Worm (Caenorhabditis elegans) whole organism, L3 larva: ENCODE measurements around the gene fbxa-63.

ENCODE experiments used
- R02D3.7 ChIP-seq: fragments of 150-350 bp; optimal IDR thresholded peaks from 2 replicates; lab custom pipeline; 2014; ENCODE audit warnings: missing biosample characterization, missing genetic modification characterization
- ZK546.5 ChIP-seq: sonication (generic microtip); optimal IDR thresholded peaks from 2 replicates; lab custom pipeline; 2017; ENCODE audit warnings: missing biosample characterization, missing genetic modification characterization
- aly-2 ChIP-seq: fragments of 150-350 bp; optimal IDR thresholded peaks from 2 replicates; lab custom pipeline; 2014; ENCODE audit warnings: missing biosample characterization, missing genetic modification characterization
- ceh-16 ChIP-seq: sonication (generic microtip); optimal IDR thresholded peaks from 2 replicates; lab custom pipeline; 2017; ENCODE audit warnings: missing biosample characterization, missing genetic modification characterization
- ceh-28 ChIP-seq: fragments of 150-350 bp; optimal IDR thresholded peaks from 2 replicates; lab custom pipeline; 2014; ENCODE audit warnings: missing biosample characterization, missing genetic modification reagents, missing genetic modification characterization
- ceh-9 ChIP-seq: sonication (generic microtip); optimal IDR thresholded peaks from 2 replicates; lab custom pipeline; 2018; ENCODE audit warnings: missing biosample characterization, missing genetic modification characterization
- egl-27 ChIP-seq: sonication (generic microtip); optimal IDR thresholded peaks from 4 replicates; lab custom pipeline; 2017; ENCODE audit warnings: missing biosample characterization, missing genetic modification reagents, missing genetic modification characterization
- egl-5 ChIP-seq: fragments of 150-350 bp; optimal IDR thresholded peaks from 2 replicates; lab custom pipeline; 2017; ENCODE audit warnings: missing biosample characterization, missing genetic modification reagents, missing genetic modification characterization, inconsistent platforms
- elt-2 ChIP-seq: sonication (generic microtip); optimal IDR thresholded peaks from 2 replicates; lab custom pipeline; 2016; ENCODE audit warnings: missing genetic modification reagents, mild to moderate bottlenecking, missing genetic modification characterization, missing compliant biosample characterization
- elt-3 ChIP-seq, 3 experiments: fragments of 150-350 bp in 1 of 3; sonication (generic microtip) in 2 of 3; optimal IDR thresholded peaks; 2 replicates in 2 of 3; 4 replicates in 1 of 3; lab custom pipeline; 2014 to 2017; ENCODE audit warnings: missing biosample characterization in 3 of 3, missing genetic modification characterization in 3 of 3
- eor-1 ChIP-seq, 2 experiments: fragments of 150-350 bp; optimal IDR thresholded peaks; 2 replicates each; lab custom pipeline; 2014 to 2018; ENCODE audit warnings: missing biosample characterization in 2 of 2, missing genetic modification characterization in 2 of 2
- fkh-10 ChIP-seq: sonication (generic microtip); optimal IDR thresholded peaks from 2 replicates; lab custom pipeline; 2017; ENCODE audit warnings: missing biosample characterization, missing genetic modification reagents, missing genetic modification characterization
- fos-1 ChIP-seq: fragments of 150-350 bp; optimal IDR thresholded peaks from 2 replicates; lab custom pipeline; 2014; ENCODE audit warnings: missing biosample characterization, missing genetic modification characterization
- hmg-11 ChIP-seq: sonication (generic microtip); optimal IDR thresholded peaks from 2 replicates; lab custom pipeline; 2016; ENCODE audit warnings: missing genetic modification characterization, missing compliant biosample characterization
- jun-1 ChIP-seq: fragments of 150-350 bp; optimal IDR thresholded peaks from 2 replicates; lab custom pipeline; 2014; ENCODE audit warnings: missing biosample characterization, missing genetic modification reagents, missing genetic modification characterization
- lin-15B ChIP-seq: fragments of 150-350 bp; optimal IDR thresholded peaks from 2 replicates; lab custom pipeline; 2014; ENCODE audit warnings: missing biosample characterization, missing genetic modification characterization
- lin-39 ChIP-seq: fragments of 150-350 bp; optimal IDR thresholded peaks from 2 replicates; lab custom pipeline; 2018; ENCODE audit warnings: missing biosample characterization, missing genetic modification reagents, missing genetic modification characterization
- mml-1 ChIP-seq: fragments of 150-350 bp; sonication (generic microtip); optimal IDR thresholded peaks from 3 replicates; lab custom pipeline; 2014; ENCODE audit warnings: missing biosample characterization, missing genetic modification characterization
- nfya-1 ChIP-seq: sonication (generic microtip); optimal IDR thresholded peaks from 2 replicates; lab custom pipeline; 2017; ENCODE audit warnings: missing genetic modification characterization, mild to moderate bottlenecking, missing compliant biosample characterization, antibody characterized with exemption, moderate library complexity; ENCODE audit not compliant: insufficient read depth
- nhr-11 ChIP-seq: fragments of 150-350 bp; optimal IDR thresholded peaks from 2 replicates; lab custom pipeline; 2014; ENCODE audit warnings: missing biosample characterization, missing genetic modification characterization
- nhr-237 ChIP-seq: fragments of 150-350 bp; optimal IDR thresholded peaks from 2 replicates; lab custom pipeline; 2014; ENCODE audit warnings: missing biosample characterization, missing genetic modification characterization
- nhr-25 ChIP-seq: sonication (generic microtip); optimal IDR thresholded peaks from 2 replicates; lab custom pipeline; 2017; ENCODE audit warnings: missing biosample characterization, missing genetic modification characterization
- nhr-28 ChIP-seq: fragments of 150-350 bp; optimal IDR thresholded peaks from 2 replicates; lab custom pipeline; 2014; ENCODE audit warnings: missing biosample characterization, missing genetic modification characterization
- nhr-43 ChIP-seq: sonication (generic microtip); optimal IDR thresholded peaks from 2 replicates; lab custom pipeline; 2016; ENCODE audit warnings: mild to moderate bottlenecking, missing genetic modification characterization, missing compliant biosample characterization; ENCODE audit not compliant: poor library complexity, severe bottlenecking
- nhr-67 ChIP-seq: fragments of 150-350 bp; optimal IDR thresholded peaks from 2 replicates; lab custom pipeline; 2014; ENCODE audit warnings: missing biosample characterization, missing genetic modification characterization
- nhr-76 ChIP-seq: fragments of 150-350 bp; sonication (generic microtip); optimal IDR thresholded peaks from 5 replicates; lab custom pipeline; 2014; ENCODE audit warnings: missing biosample characterization, missing genetic modification characterization
- nhr-77 ChIP-seq: fragments of 150-350 bp; optimal IDR thresholded peaks from 2 replicates; lab custom pipeline; 2014; ENCODE audit warnings: missing biosample characterization, missing genetic modification characterization
- pha-4 ChIP-seq: fragments of 150-350 bp; optimal IDR thresholded peaks from 2 replicates; lab custom pipeline; 2014; ENCODE audit warnings: missing biosample characterization, missing genetic modification reagents, missing genetic modification characterization
- pqm-1 ChIP-seq: fragments of 150-350 bp; optimal IDR thresholded peaks from 2 replicates; lab custom pipeline; 2017; ENCODE audit warnings: missing biosample characterization, missing genetic modification characterization, inconsistent platforms
- sea-2 ChIP-seq: fragments of 150-350 bp; sonication (generic microtip); optimal IDR thresholded peaks from 4 replicates; lab custom pipeline; 2014; ENCODE audit warnings: missing biosample characterization, missing genetic modification reagents, missing genetic modification characterization
- skn-1 ChIP-seq: fragments of 150-350 bp; optimal IDR thresholded peaks from 2 replicates; lab custom pipeline; 2014; ENCODE audit warnings: missing biosample characterization, missing genetic modification characterization
- snpc-4 ChIP-seq: fragments of 150-350 bp; optimal IDR thresholded peaks from 2 replicates; lab custom pipeline; 2014; ENCODE audit warnings: missing biosample characterization, missing genetic modification characterization
- unc-39 ChIP-seq: sonication (generic microtip); optimal IDR thresholded peaks from 4 replicates; lab custom pipeline; 2017; ENCODE audit warnings: missing biosample characterization, missing genetic modification characterization
- ztf-11 ChIP-seq: fragments of 150-350 bp; optimal IDR thresholded peaks from 2 replicates; lab custom pipeline; 2014; ENCODE audit warnings: missing biosample characterization, missing genetic modification characterization
- ztf-4 ChIP-seq: fragments of 150-350 bp; optimal IDR thresholded peaks from 2 replicates; lab custom pipeline; 2014; ENCODE audit warnings: missing biosample characterization, missing genetic modification characterization

The fbxa-63 gene

ce11 chrIII:1205421-1205820, 37.9 kb upstream of the fbxa-63 start:
- TF ChIP-seq elt-2 (no peak), ztf-11 (tag; lab: Kevin White, UChicago) (no peak), lin-39 (tag; lab: Kevin White, UChicago) (no peak), ceh-9 (tag; lab: Kevin White, UChicago) (no peak), nhr-11 (tag; lab: Kevin White, UChicago) (no peak), lin-15B (no peak), nfya-1 (no peak), ceh-16 (no peak), fos-1 (tag; lab: Kevin White, UChicago) (no peak), hmg-11 (tag; lab: Kevin White, UChicago) (no peak), snpc-4 (tag; lab: Kevin White, UChicago) (no peak), pha-4 (tag; lab: Kevin White, UChicago) (no peak), ztf-4 (tag; lab: Kevin White, UChicago) (no peak), nhr-28 (tag; lab: Kevin White, UChicago) (no peak), egl-5 (tag; lab: Kevin White, UChicago) (no peak), unc-39 (no peak), fkh-10 (GFP tag; lab: Kevin White, UChicago) (no peak), nhr-77 (tag; lab: Kevin White, UChicago) (no peak)

- TF ChIP-seq ceh-28 (tag; lab: Kevin White, UChicago) (peak; percentile 81), mml-1 (tag; lab: Kevin White, UChicago) (no peak)
- TF ChIP-seq, all 47 proteins: peak for 1
Observed at ce11 chrIII:1206331-1206730, 37.0 kb upstream of the fbxa-63 start.

- TF ChIP-seq pha-4 (tag; lab: Kevin White, UChicago) (no peak), ceh-28 (tag; lab: Kevin White, UChicago) (peak; percentile 83), eor-1 (tag; optimal IDR thresholded peaks at IDR 0.05; lab: Kevin White, UChicago) (no peak)
Observed at ce11 chrIII:1207027-1207426, 36.3 kb upstream of the fbxa-63 start.

ce11 chrIII:1207852-1208251, 35.5 kb upstream of the fbxa-63 start, which contains the start of gene orc-3:
TSS of gene orc-3 (plus strand) at chrIII:1208133.
- TF ChIP-seq jun-1 (no peak), hmg-11 (tag; lab: Kevin White, UChicago) (peak; percentile 24), nhr-28 (tag; lab: Kevin White, UChicago) (no peak), nhr-67 (tag; lab: Kevin White, UChicago) (no peak), fkh-10 (GFP tag; lab: Kevin White, UChicago) (no peak), aly-2 (no peak), lin-15B (peak; percentile 67), sea-2 (GFP tag; lab: Kevin White, UChicago) (no peak), egl-5 (tag; lab: Kevin White, UChicago) (peak; percentile 61), elt-3 (tag; optimal IDR thresholded peaks at IDR 0.05; lab: Kevin White, UChicago) (no peak), R02D3.7 (no peak), snpc-4 (tag; lab: Kevin White, UChicago) (no peak), ztf-4 (tag; lab: Kevin White, UChicago) (no peak), pha-4 (tag; lab: Kevin White, UChicago) (peak; percentile 32), ceh-16 (no peak), nhr-43 (no peak), egl-27 (tag; lab: Kevin White, UChicago) (no peak), nhr-76 (tag; lab: Kevin White, UChicago) (no peak), pqm-1 (no peak), ceh-28 (tag; lab: Kevin White, UChicago) (no peak), nhr-25 (tag; lab: Kevin White, UChicago) (peak; percentile 9), skn-1 (tag; lab: Kevin White, UChicago) (no peak), ZK546.5 (tag; lab: Kevin White, UChicago) (no peak), ceh-9 (tag; lab: Kevin White, UChicago) (no peak), unc-39 (no peak), nhr-11 (tag; lab: Kevin White, UChicago) (no peak), nhr-237 (tag; lab: Kevin White, UChicago) (no peak), nfya-1 (peak; percentile 6), ztf-11 (tag; lab: Kevin White, UChicago) (no peak)
